Worm (Caenorhabditis elegans): ENCODE results near the gene his-74.

ce11 chrV:12635218-12635617, 24.9 kb downstream of the his-74 start:
- no peak for TF ChIP-seq nhr-237 (tag; optimal IDR thresholded peaks at IDR 0.05)
- TF ChIP-seq cnd-1 (tag; optimal IDR thresholded peaks at IDR 0.05): no peak
- TF ChIP-seq snpc-4 (tag; optimal IDR thresholded peaks at IDR 0.05): no peak
- TF ChIP-seq sptf-1 (tag; optimal IDR thresholded peaks at IDR 0.05): no peak
- TF ChIP-seq pha-4 (tag; optimal IDR thresholded peaks at IDR 0.05): no peak
- no peak for TF ChIP-seq blmp-1 (tag; optimal IDR thresholded peaks at IDR 0.05)
- TF ChIP-seq nhr-28 (tag; optimal IDR thresholded peaks at IDR 0.05): no peak
- no peak for TF ChIP-seq unc-62 (GFP tag; optimal IDR thresholded peaks at IDR 0.05)
- no peak for TF ChIP-seq lsy-2 (tag; optimal IDR thresholded peaks at IDR 0.05)
- no peak for TF ChIP-seq lin-13 (tag; optimal IDR thresholded peaks at IDR 0.05)
